Worm (Caenorhabditis elegans) whole organism, young adult: Measurements from ENCODE around the gene sdha-1.

Experiments used
- C17E4.6 ChIP-seq: fragments of 200-800 bp; sonication (Bioruptor generic); IDR thresholded peaks from 2 replicates; pipeline ENCODE4 v1.3.6; 2022; ENCODE audit warnings: missing genetic modification reagents, missing genetic modification characterization, missing compliant biosample characterization
- lag-1 ChIP-seq: fragments of 200-800 bp; sonication (Bioruptor generic); IDR thresholded peaks from 2 replicates; pipeline ENCODE4 v1.3.6; 2022; ENCODE audit warnings: missing genetic modification reagents, missing genetic modification characterization, missing compliant biosample characterization
- nfyb-1 ChIP-seq: fragments of 200-800 bp; sonication (Bioruptor generic); IDR thresholded peaks from 2 replicates; pipeline ENCODE4 v1.3.6; 2022; ENCODE audit warnings: missing genetic modification reagents, missing genetic modification characterization, missing compliant biosample characterization

ce11 chrX:8520402-8520801 lies 25.4 kb downstream of the sdha-1 start, which contains the start of gene H03E18.2:
- TF ChIP-seq C17E4.6 (GFP tag; lab: Robert Waterston, UW) (no peak), lag-1 (GFP tag; lab: Robert Waterston, UW) (no peak), nfyb-1 (GFP tag; lab: Robert Waterston, UW) (no peak)
